Fruit fly (Drosophila melanogaster): Measurements from ENCODE around the gene CG43732.
A peak's percentile ranks its signal among the peaks of the same experiment; 100 is the strongest.

The CG43732 gene

DNA sequence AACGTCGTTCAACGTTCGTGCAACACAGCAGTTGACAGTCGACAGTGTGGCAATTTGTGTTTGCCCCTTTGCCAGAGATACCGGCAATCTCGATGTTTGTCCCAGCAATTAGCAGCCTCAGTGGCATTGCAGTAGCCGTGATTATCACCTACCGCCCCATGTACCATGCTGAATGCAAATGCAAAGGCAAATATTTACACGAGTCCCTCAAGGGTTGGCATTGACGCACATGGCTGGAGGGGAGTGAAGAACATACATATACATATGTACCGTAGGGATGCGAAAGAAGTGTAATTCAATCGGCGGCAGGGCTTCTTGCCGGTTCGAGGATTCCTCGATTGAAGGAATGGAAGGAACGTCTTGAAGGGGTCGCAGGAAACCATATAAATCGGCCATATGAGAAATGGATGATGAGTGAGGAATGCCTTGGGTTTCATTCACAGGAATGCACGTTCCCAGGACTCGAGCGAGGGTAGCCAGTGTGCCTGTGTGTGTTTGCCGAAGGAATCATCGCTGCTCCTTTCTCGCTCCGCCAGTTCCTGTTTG is 50.0 kb downstream of the CG43732 start (continued):
- TF ChIP-seq Hr3 (GFP tag; optimal IDR thresholded peaks at IDR 0.05) (no peak), Hmr (GFP tag; optimal IDR thresholded peaks at IDR 0.05) (no peak), CG6813 (GFP tag; optimal IDR thresholded peaks at IDR 0.05) (peak; percentile 51), HLH3B (GFP tag; IDR thresholded peaks at IDR 0.05) (no peak), wor (GFP tag; IDR thresholded peaks at IDR 0.05) (no peak), Dek (tag; optimal IDR thresholded peaks at IDR 0.05) (no peak), CG11398 (GFP tag; optimal IDR thresholded peaks at IDR 0.05) (no peak), tap (tag; optimal IDR thresholded peaks at IDR 0.05) (no peak), bigmax (GFP tag; optimal IDR thresholded peaks at IDR 0.05) (no peak), CG3726 (GFP tag; IDR thresholded peaks at IDR 0.05) (no peak), twi (tag; optimal IDR thresholded peaks at IDR 0.05) (peak; percentile 57), CG10654 (GFP tag; optimal IDR thresholded peaks at IDR 0.05) (no peak), NfI (GFP tag; optimal IDR thresholded peaks at IDR 0.05) (no peak), sd (tag; optimal IDR thresholded peaks at IDR 0.05) (peak; percentile 39), gsb-n (tag; optimal IDR thresholded peaks at IDR 0.05) (no peak), sna (GFP tag; IDR thresholded peaks at IDR 0.05; ENCODE audit: partially characterized antibody) (no peak), kni (GFP tag; optimal IDR thresholded peaks at IDR 0.05) (peak; percentile 25), CG33557 (GFP tag; optimal IDR thresholded peaks at IDR 0.05) (peak; percentile 17), org-1 (GFP tag; optimal IDR thresholded peaks at IDR 0.05) (peak; percentile 3), CG8281 (tag; optimal IDR thresholded peaks at IDR 0.05) (no peak), pzg (GFP tag; optimal IDR thresholded peaks at IDR 0.05) (no peak), CG2202 (tag; optimal IDR thresholded peaks at IDR 0.05) (no peak), HLHmδ (GFP tag; optimal IDR thresholded peaks at IDR 0.05) (peak; percentile 16), CG2875 (GFP tag; optimal IDR thresholded peaks at IDR 0.05) (peak; percentile 4), Pdp1 (GFP tag; optimal IDR thresholded peaks at IDR 0.05) (no peak), sob (GFP tag; IDR thresholded peaks at IDR 0.05) (no peak), Xbp1 (GFP tag; optimal IDR thresholded peaks at IDR 0.05) (no peak), sug (tag; optimal IDR thresholded peaks at IDR 0.05) (no peak), CG32532 (GFP tag; IDR thresholded peaks at IDR 0.05) (no peak), CG6854 (GFP tag; optimal IDR thresholded peaks at IDR 0.05) (no peak), chif (GFP tag; optimal IDR thresholded peaks at IDR 0.05) (no peak), Atf-2 (GFP tag; optimal IDR thresholded peaks at IDR 0.05) (no peak), grau (tag; optimal IDR thresholded peaks at IDR 0.05) (no peak), amos (GFP tag; IDR thresholded peaks at IDR 0.05; ENCODE audit: partially characterized antibody) (no peak), CG18599 (GFP tag; optimal IDR thresholded peaks at IDR 0.05) (no peak), CG33213 (GFP tag; optimal IDR thresholded peaks at IDR 0.05) (no peak), CG13894 (tag; optimal IDR thresholded peaks at IDR 0.05) (no peak), CG1647 (GFP tag; optimal IDR thresholded peaks at IDR 0.05) (no peak), CG2199 (GFP tag; IDR thresholded peaks at IDR 0.05) (no peak), kah (GFP tag; optimal IDR thresholded peaks at IDR 0.05) (no peak), Hr39 (optimal IDR thresholded peaks at IDR 0.05) (no peak), Ptx1 (GFP tag; IDR thresholded peaks at IDR 0.05) (no peak), CoRest (tag; optimal IDR thresholded peaks at IDR 0.05) (no peak), CG31441 (GFP tag; IDR thresholded peaks at IDR 0.05) (no peak), schlank (tag; optimal IDR thresholded peaks at IDR 0.05) (no peak), dmrt99B (tag; optimal IDR thresholded peaks at IDR 0.05) (no peak), maf-S (GFP tag; optimal IDR thresholded peaks at IDR 0.05) (no peak), fd102C (GFP tag; optimal IDR thresholded peaks at IDR 0.05) (peak; percentile 24), tll (GFP tag; optimal IDR thresholded peaks at IDR 0.05) (peak in 1 of 2 experiments; percentile 82), chm (GFP tag; IDR thresholded peaks at IDR 0.05) (no peak)
